Worm (Caenorhabditis elegans): ENCODE results near the gene nhr-188.

DNA sequence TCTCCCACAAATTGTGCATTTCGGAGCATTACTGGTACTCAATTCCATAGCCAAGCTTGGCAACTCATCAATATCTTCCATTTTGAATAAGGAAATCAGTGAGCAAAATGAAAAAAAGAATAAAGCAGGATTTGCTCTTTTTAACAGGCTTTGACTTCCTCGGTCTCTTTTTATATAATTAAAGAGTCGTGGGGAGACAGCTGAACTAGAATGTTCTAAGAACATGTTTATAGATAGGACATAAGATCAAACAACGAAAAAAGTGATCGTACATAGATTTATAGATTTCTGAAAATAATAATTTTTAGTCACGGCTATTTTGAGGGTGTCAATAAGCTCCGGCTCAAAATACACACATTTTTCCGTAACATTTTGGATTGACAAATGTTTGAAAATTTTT, 2.5 kb upstream of the nhr-188 start, which contains the start of gene nhr-189:
- TF ChIP-seq nhr-42 (GFP tag; IDR thresholded peaks at IDR 0.05) = no peak
- no peak for TF ChIP-seq ZK546.5 (tag; optimal IDR thresholded peaks at IDR 0.05)
- TF ChIP-seq spr-1 (tag; optimal IDR thresholded peaks at IDR 0.05) = no peak
- TF ChIP-seq pqm-1 (tag; optimal IDR thresholded peaks at IDR 0.05) = no peak
- TF ChIP-seq nhr-25 (tag; optimal IDR thresholded peaks at IDR 0.05; ENCODE audit: borderline replicate concordance, insufficient read depth) = no peak
- no peak for TF ChIP-seq zfp-3 (GFP tag; conservative IDR thresholded peaks at IDR 0.05)
- no peak for TF ChIP-seq snpc-1.2 (GFP tag; IDR thresholded peaks at IDR 0.05)
- TF ChIP-seq aha-1 (tag) = no peak
- TF ChIP-seq egl-27 (tag; optimal IDR thresholded peaks at IDR 0.05) = no peak
- TF ChIP-seq fkh-10 (GFP tag; optimal IDR thresholded peaks at IDR 0.05) = no peak
- TF ChIP-seq ama-1 (optimal IDR thresholded peaks at IDR 0.05) = no peak
- TF ChIP-seq lin-15B (tag; optimal IDR thresholded peaks at IDR 0.05) = no peak
- no peak for TF ChIP-seq lin-38 (GFP tag; IDR thresholded peaks at IDR 0.05)
- TF ChIP-seq lsy-2 (tag; optimal IDR thresholded peaks at IDR 0.05) = no peak
